Fruit fly (Drosophila melanogaster) whole organism, embryonic: ENCODE measurements around the gene Hpr1.

Experiments
- Ada2b ChIP-seq: fragments of 200-800 bp; sonication (Bioruptor generic); IDR thresholded peaks from 2 replicates; pipeline ENCODE4 v1.3.6; 2022; ENCODE audit warnings: missing biosample characterization, missing genetic modification characterization
- Atf6 ChIP-seq: fragments of 200-800 bp; sonication (Bioruptor generic); IDR thresholded peaks from 2 replicates; pipeline ENCODE4 v1.3.6; 2022; ENCODE audit warnings: missing biosample characterization, missing genetic modification characterization
- Bteb2 ChIP-seq: fragments of 200-800 bp; sonication (Bioruptor generic); optimal IDR thresholded peaks from 2 replicates; lab custom pipeline; 2016; ENCODE audit warnings: missing biosample characterization, missing genetic modification characterization
- CG10147 ChIP-seq: fragments of 200-800 bp; sonication (Bioruptor generic); optimal IDR thresholded peaks from 2 replicates; lab custom pipeline; 2019; ENCODE audit warnings: missing biosample characterization, mild to moderate bottlenecking, missing genetic modification characterization, moderate library complexity
- CG10366 ChIP-seq: fragments of 200-800 bp; sonication (Bioruptor generic); IDR thresholded peaks from 2 replicates; pipeline ENCODE4 v1.3.6; 2022; ENCODE audit warnings: missing biosample characterization, missing genetic modification characterization
- CG14667 ChIP-seq: fragments of 200-800 bp; sonication (Bioruptor generic); IDR thresholded peaks from 2 replicates; pipeline ENCODE4 v1.3.6; 2022; ENCODE audit warnings: missing biosample characterization, missing genetic modification characterization
- CG16815 ChIP-seq: fragments of 200-800 bp; sonication (Bioruptor generic); optimal IDR thresholded peaks from 3 replicates; lab custom pipeline; 2017; ENCODE audit warnings: missing biosample characterization, mild to moderate bottlenecking, missing genetic modification characterization
- CG18619 ChIP-seq: fragments of 200-800 bp; sonication (Bioruptor generic); optimal IDR thresholded peaks from 3 replicates; lab custom pipeline; 2017; ENCODE audit warnings: missing biosample characterization, mild to moderate bottlenecking, missing genetic modification characterization
- CG2129 ChIP-seq: fragments of 200-800 bp; sonication (Bioruptor generic); IDR thresholded peaks from 2 replicates; pipeline ENCODE4 v1.3.6; 2022; ENCODE audit warnings: missing biosample characterization, missing genetic modification characterization; ENCODE audit not compliant: partially characterized antibody
- CG30403 ChIP-seq: fragments of 200-800 bp; sonication (Bioruptor generic); optimal IDR thresholded peaks from 3 replicates; lab custom pipeline; 2016; ENCODE audit warnings: missing biosample characterization, missing genetic modification characterization
- CG33557 ChIP-seq: fragments of 200-800 bp; sonication (Bioruptor generic); optimal IDR thresholded peaks from 2 replicates; lab custom pipeline; 2019; ENCODE audit warnings: missing biosample characterization, mild to moderate bottlenecking, missing genetic modification characterization, moderate library complexity
- CG42726 ChIP-seq: fragments of 200-800 bp; sonication (Bioruptor generic); IDR thresholded peaks from 2 replicates; pipeline ENCODE4 v1.3.6; 2022; ENCODE audit warnings: missing biosample characterization, missing genetic modification characterization; ENCODE audit not compliant: partially characterized antibody
- CG4360 ChIP-seq: fragments of 200-800 bp; sonication (Bioruptor generic); IDR thresholded peaks from 2 replicates; pipeline ENCODE4 v1.3.6; 2022; ENCODE audit warnings: missing biosample characterization, missing genetic modification characterization
- CG4617 ChIP-seq: fragments of 200-800 bp; sonication (Bioruptor generic); optimal IDR thresholded peaks from 3 replicates; lab custom pipeline; 2016; ENCODE audit warnings: missing biosample characterization, missing genetic modification characterization, borderline replicate concordance
- CG5180 ChIP-seq: fragments of 200-800 bp; sonication (Bioruptor generic); optimal IDR thresholded peaks from 3 replicates; lab custom pipeline; 2017; ENCODE audit warnings: missing biosample characterization, missing genetic modification characterization, mild to moderate bottlenecking, moderate library complexity, missing genetic modification reagents
- CG6689 ChIP-seq: fragments of 200-800 bp; sonication (Bioruptor generic); IDR thresholded peaks from 2 replicates; pipeline ENCODE4 v1.3.6; 2022; ENCODE audit warnings: missing biosample characterization, missing genetic modification characterization
- CG8089 ChIP-seq: fragments of 200-800 bp; sonication (Bioruptor generic); optimal IDR thresholded peaks from 3 replicates; lab custom pipeline; 2016; ENCODE audit warnings: missing biosample characterization, missing genetic modification characterization
- CG9817 ChIP-seq: fragments of 200-800 bp; sonication (Bioruptor generic); optimal IDR thresholded peaks from 2 replicates; lab custom pipeline; 2018; ENCODE audit warnings: missing biosample characterization, mild to moderate bottlenecking, missing genetic modification characterization, moderate library complexity
- CG9932 ChIP-seq: fragments of 200-800 bp; sonication (Bioruptor generic); IDR thresholded peaks from 2 replicates; pipeline ENCODE4 v1.3.6; 2022; ENCODE audit warnings: missing biosample characterization, missing genetic modification characterization
- ERR ChIP-seq: fragments of 200-800 bp; sonication (Bioruptor generic); optimal IDR thresholded peaks from 2 replicates; lab custom pipeline; 2016; ENCODE audit warnings: missing biosample characterization, missing genetic modification characterization
- Eip74EF ChIP-seq, 2 experiments: fragments of 200-800 bp in 1 of 2; fragments of >200 bp in 1 of 2; sonication (Bioruptor generic) in 1 of 2; optimal IDR thresholded peaks; 2 replicates each; lab custom pipeline; 2017 to 2019; ENCODE audit warnings: missing biosample characterization in 2 of 2, missing genetic modification characterization in 2 of 2, mild to moderate bottlenecking in 1 of 2, moderate library complexity in 1 of 2
- HLH3B ChIP-seq: fragments of 200-800 bp; sonication (Bioruptor generic); IDR thresholded peaks from 2 replicates; pipeline ENCODE4 v1.3.6; 2022; ENCODE audit warnings: missing biosample characterization, missing genetic modification characterization
- Mes4 ChIP-seq: fragments of 200-800 bp; sonication (Bioruptor generic); optimal IDR thresholded peaks from 2 replicates; lab custom pipeline; 2016; ENCODE audit warnings: missing biosample characterization, missing genetic modification characterization
- NfI ChIP-seq: fragments of 200-800 bp; sonication (Bioruptor generic); optimal IDR thresholded peaks from 3 replicates; lab custom pipeline; 2018; ENCODE audit warnings: missing biosample characterization, mild to moderate bottlenecking, missing genetic modification characterization, moderate library complexity
- PHDP ChIP-seq: fragments of 200-800 bp; sonication (Bioruptor generic); optimal IDR thresholded peaks from 3 replicates; lab custom pipeline; 2018; ENCODE audit warnings: missing biosample characterization, mild to moderate bottlenecking, missing genetic modification characterization, moderate library complexity
- Pdp1 ChIP-seq, 2 experiments: fragments of 200-800 bp; sonication (Bioruptor generic); optimal IDR thresholded peaks; 3 replicates each; lab custom pipeline; 2016; ENCODE audit warnings: missing biosample characterization in 2 of 2, missing genetic modification characterization in 2 of 2, mild to moderate bottlenecking in 1 of 2, moderate library complexity in 1 of 2
- Ptx1 ChIP-seq: fragments of 200-800 bp; sonication (Bioruptor generic); IDR thresholded peaks from 2 replicates; pipeline ENCODE4 v1.3.6; 2022; ENCODE audit warnings: missing biosample characterization, missing genetic modification characterization
- Six4 ChIP-seq: fragments of 200-800 bp; sonication (Bioruptor generic); optimal IDR thresholded peaks from 2 replicates; lab custom pipeline; 2016; ENCODE audit warnings: missing biosample characterization, missing genetic modification characterization
- Sox102F ChIP-seq: fragments of 200-800 bp; sonication (Bioruptor generic); optimal IDR thresholded peaks from 2 replicates; lab custom pipeline; 2018; ENCODE audit warnings: missing biosample characterization, mild to moderate bottlenecking, missing genetic modification characterization, moderate library complexity
- cato ChIP-seq: fragments of 200-800 bp; sonication (Bioruptor generic); optimal IDR thresholded peaks from 2 replicates; lab custom pipeline; 2016; ENCODE audit warnings: missing biosample characterization, missing genetic modification characterization, borderline replicate concordance
- crp ChIP-seq, 2 experiments: fragments of 200-800 bp; sonication (Bioruptor generic); optimal IDR thresholded peaks; 2 replicates in 1 of 2; 3 replicates in 1 of 2; lab custom pipeline; 2017; ENCODE audit warnings: missing biosample characterization in 2 of 2, missing genetic modification characterization in 2 of 2, mild to moderate bottlenecking in 1 of 2, moderate library complexity in 1 of 2
- dan ChIP-seq: fragments of 200-800 bp; sonication (Bioruptor generic); IDR thresholded peaks from 2 replicates; pipeline ENCODE4 v1.3.6; 2022; ENCODE audit warnings: missing biosample characterization, missing genetic modification characterization
- disco-r ChIP-seq: fragments of 200-800 bp; sonication (Bioruptor generic); optimal IDR thresholded peaks from 2 replicates; lab custom pipeline; 2016; ENCODE audit warnings: missing biosample characterization, missing genetic modification characterization
- dysf ChIP-seq: fragments of 200-800 bp; sonication (Bioruptor generic); IDR thresholded peaks from 3 replicates; pipeline ENCODE4 v1.3.6; 2022; ENCODE audit warnings: missing biosample characterization, missing genetic modification characterization
- ems ChIP-seq: fragments of 200-800 bp; sonication (Bioruptor generic); optimal IDR thresholded peaks from 3 replicates; lab custom pipeline; 2016; ENCODE audit warnings: missing biosample characterization, missing genetic modification characterization
- jing ChIP-seq: fragments of 200-800 bp; sonication (Bioruptor generic); optimal IDR thresholded peaks from 2 replicates; lab custom pipeline; 2018; ENCODE audit warnings: missing biosample characterization, mild to moderate bottlenecking, missing genetic modification characterization
- lilli ChIP-seq: fragments of 200-800 bp; sonication (Bioruptor generic); optimal IDR thresholded peaks from 3 replicates; lab custom pipeline; 2016; ENCODE audit warnings: missing biosample characterization, missing genetic modification characterization
- sc ChIP-seq, 3 experiments: fragments of >200 bp in 2 of 3; fragments of 200-800 bp in 1 of 3; sonication (Bioruptor generic) in 1 of 3; optimal IDR thresholded peaks; 2 replicates in 2 of 3; 3 replicates in 1 of 3; lab custom pipeline; 2017; ENCODE audit warnings: mild to moderate bottlenecking in 1 of 3, missing biosample characterization in 1 of 3, missing genetic modification characterization in 1 of 3, missing genetic modification reagents in 1 of 3
- unpg ChIP-seq: fragments of 200-800 bp; sonication (Bioruptor generic); optimal IDR thresholded peaks from 3 replicates; lab custom pipeline; 2018; ENCODE audit warnings: missing biosample characterization, mild to moderate bottlenecking, missing genetic modification characterization, moderate library complexity

Hpr1 gene

dm6 chr3R:5778731-5779593 is 42.3 kb downstream of the Hpr1 start, which contains the start of gene jagn (continued):
- TF ChIP-seq disco-r (GFP tag; lab: Kevin White, UChicago) (no peak), Bteb2 (GFP tag; lab: Kevin White, UChicago) (peak; percentile 19), CG10147 (GFP tag; lab: Kevin White, UChicago) (no peak), cato (no peak), CG30403 (GFP tag; lab: Kevin White, UChicago) (peak; percentile 68), Atf6 (GFP tag; lab: Robert Waterston, UW) (peak; percentile 47; the same call in 1 of the 2 replicates), Eip74EF (GFP tag; optimal IDR thresholded peaks at IDR 0.05; lab: Kevin White, UChicago) (peak in 1 of 2 experiments; percentile 15), NfI (GFP tag; lab: Kevin White, UChicago) (peak; percentile 75), CG14667 (GFP tag; lab: Robert Waterston, UW) (peak; percentile 27), crp (GFP tag; optimal IDR thresholded peaks at IDR 0.05; lab: Kevin White, UChicago) (peak in 1 of 2 experiments; percentile 34), PHDP (peak; percentile 60), CG18619 (GFP tag; lab: Kevin White, UChicago) (peak; percentile 53), CG8089 (GFP tag; lab: Kevin White, UChicago) (peak; percentile 46), ems (GFP tag; lab: Kevin White, UChicago) (peak; percentile 60), Mes4 (GFP tag; lab: Kevin White, UChicago) (peak; percentile 56), CG16815 (GFP tag; lab: Kevin White, UChicago) (no peak), lilli (peak; percentile 82), Sox102F (peak; percentile 26), sc (optimal IDR thresholded peaks at IDR 0.05; lab: Kevin White, UChicago) (no peak), sc (GFP tag; optimal IDR thresholded peaks at IDR 0.05; lab: Kevin White, UChicago) (peak; percentile 20), HLH3B (GFP tag; lab: Robert Waterston, UW) (0 out of 2 replicates have a peak, but pooled peaks have one; percentile 29), dan (GFP tag; lab: Robert Waterston, UW) (no peak), Pdp1 (GFP tag; optimal IDR thresholded peaks at IDR 0.05; lab: Kevin White, UChicago) (peak; percentile 52 to 76), CG6689 (GFP tag; lab: Robert Waterston, UW) (peak; percentile 36; the same call in 1 of the 2 replicates), CG42726 (peak; percentile 100), CG33557 (GFP tag; lab: Kevin White, UChicago) (peak; percentile 23), CG9932 (GFP tag; lab: Robert Waterston, UW) (peak; percentile 95), CG2129 (GFP tag; lab: Robert Waterston, UW) (peak; percentile 98), CG5180 (GFP tag; lab: Kevin White, UChicago) (no peak), Ada2b (peak; percentile 50; the same call in 1 of the 2 replicates), CG4617 (peak; percentile 78), CG10366 (GFP tag; lab: Robert Waterston, UW) (peak; percentile 45), CG9817 (tag; lab: Kevin White, UChicago) (peak; percentile 47), jing (GFP tag; lab: Kevin White, UChicago) (no peak), Six4 (GFP tag; lab: Kevin White, UChicago) (peak; percentile 32), ERR (GFP tag; lab: Kevin White, UChicago) (peak; percentile 10), CG4360 (GFP tag; lab: Robert Waterston, UW) (no peak), Ptx1 (GFP tag; lab: Robert Waterston, UW) (peak; percentile 63), dysf (GFP tag; lab: Robert Waterston, UW) (peak; percentile 63; the same call in 2 of the 3 replicates), unpg (GFP tag; lab: Kevin White, UChicago) (peak; percentile 43)
